Fruit fly (Drosophila melanogaster) whole organism, adult: ENCODE data around the gene CG6726.

Experiments used
- CG11617 ChIP-seq: fragments of 200-800 bp; sonication (Bioruptor generic); optimal IDR thresholded peaks from 2 replicates; lab custom pipeline; 2017; ENCODE audit warnings: mild to moderate bottlenecking, missing biosample characterization, missing genetic modification reagents, missing genetic modification characterization
- CG12768 ChIP-seq: fragments of 200-800 bp; sonication (Bioruptor generic); optimal IDR thresholded peaks from 2 replicates; lab custom pipeline; 2017; ENCODE audit warnings: missing biosample characterization, missing genetic modification characterization, mild to moderate bottlenecking, moderate library complexity, missing genetic modification reagents
- CG14711 ChIP-seq: fragments of 200-800 bp; sonication (Bioruptor generic); optimal IDR thresholded peaks from 2 replicates; lab custom pipeline; 2018; ENCODE audit warnings: missing biosample characterization, mild to moderate bottlenecking, missing genetic modification characterization, moderate library complexity
- CG1620 ChIP-seq: fragments of 200-800 bp; sonication (Bioruptor generic); optimal IDR thresholded peaks from 2 replicates; lab custom pipeline; 2016; ENCODE audit warnings: missing biosample characterization, missing genetic modification characterization
- CG33017 ChIP-seq: fragments of 200-800 bp; sonication (Bioruptor generic); optimal IDR thresholded peaks from 2 replicates; lab custom pipeline; 2018; ENCODE audit warnings: missing biosample characterization, mild to moderate bottlenecking, missing genetic modification characterization, moderate library complexity
- CG5204 ChIP-seq: fragments of 200-800 bp; sonication (Bioruptor generic); optimal IDR thresholded peaks from 2 replicates; lab custom pipeline; 2016; ENCODE audit warnings: missing biosample characterization, missing genetic modification characterization
- CG7101 ChIP-seq: fragments of 200-800 bp; sonication (Bioruptor generic); optimal IDR thresholded peaks from 2 replicates; lab custom pipeline; 2018; ENCODE audit warnings: missing biosample characterization, mild to moderate bottlenecking, missing genetic modification characterization, moderate library complexity
- Crg-1 ChIP-seq: fragments of 200-800 bp; sonication (Bioruptor generic); optimal IDR thresholded peaks from 2 replicates; lab custom pipeline; 2016; ENCODE audit warnings: missing biosample characterization, missing genetic modification characterization
- Hr96 ChIP-seq: fragments of 200-800 bp; sonication (Bioruptor generic); optimal IDR thresholded peaks from 2 replicates; lab custom pipeline; 2016; ENCODE audit warnings: missing biosample characterization, missing genetic modification characterization
- Mnt ChIP-seq: fragments of 200-800 bp; sonication (Bioruptor generic); optimal IDR thresholded peaks from 2 replicates; lab custom pipeline; 2016; ENCODE audit warnings: missing biosample characterization, mild to moderate bottlenecking, missing genetic modification characterization
- bab1 ChIP-seq: fragments of 200-800 bp; sonication (Bioruptor generic); optimal IDR thresholded peaks from 3 replicates; lab custom pipeline; 2019; ENCODE audit warnings: missing biosample characterization, mild to moderate bottlenecking, missing genetic modification characterization, moderate library complexity
- cic ChIP-seq: fragments of 200-800 bp; sonication (Bioruptor generic); optimal IDR thresholded peaks from 2 replicates; lab custom pipeline; 2017; ENCODE audit warnings: missing biosample characterization, mild to moderate bottlenecking, missing genetic modification characterization, moderate library complexity
- cnc ChIP-seq, 2 experiments: fragments of >200 bp; optimal IDR thresholded peaks; 2 replicates each; lab custom pipeline; 2017
- kay ChIP-seq: fragments of 200-800 bp; sonication (Bioruptor generic); peaks from one replicate; lab custom pipeline; 2016; ENCODE audit warnings: missing biosample characterization, missing genetic modification characterization, borderline replicate concordance
- ovo ChIP-seq: fragments of 200-800 bp; sonication (Bioruptor generic); optimal IDR thresholded peaks from 2 replicates; lab custom pipeline; 2016; ENCODE audit warnings: missing biosample characterization, missing genetic modification characterization
- pad ChIP-seq: fragments of 200-800 bp; sonication (Bioruptor generic); optimal IDR thresholded peaks from 3 replicates; lab custom pipeline; 2017; ENCODE audit warnings: missing biosample characterization, missing genetic modification characterization, mild to moderate bottlenecking, moderate library complexity, missing genetic modification reagents
- tj ChIP-seq: fragments of 200-800 bp; sonication (Bioruptor generic); optimal IDR thresholded peaks from 3 replicates; lab custom pipeline; 2017; ENCODE audit warnings: missing biosample characterization, mild to moderate bottlenecking, missing genetic modification characterization, moderate library complexity
- toe ChIP-seq: fragments of 200-800 bp; sonication (Bioruptor generic); optimal IDR thresholded peaks from 2 replicates; lab custom pipeline; 2016; ENCODE audit warnings: missing biosample characterization, missing genetic modification characterization

The CG6726 gene

DNA sequence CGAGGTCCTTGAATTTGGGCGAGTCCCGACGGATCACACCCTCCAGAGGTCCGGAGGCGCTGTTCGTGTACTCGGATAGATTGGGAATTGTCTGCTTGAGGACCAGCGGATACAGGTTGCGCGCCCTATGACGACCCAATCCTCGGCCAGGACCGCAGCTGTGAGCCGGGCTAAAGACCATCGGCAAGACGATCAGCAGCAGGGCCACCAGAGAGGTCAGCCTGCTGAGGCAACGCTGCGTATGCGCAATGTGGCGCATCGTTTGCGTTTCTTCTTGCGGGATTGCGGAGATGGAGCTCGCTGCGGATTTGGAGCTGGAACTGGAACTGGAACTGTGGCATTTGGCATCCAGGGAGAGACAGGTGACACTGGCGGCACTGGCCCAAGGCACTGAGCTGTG, 49.6 kb downstream of the CG6726 start:
- TF ChIP-seq ovo (GFP tag; lab: Kevin White, UChicago) (no peak), CG12768 (GFP tag; lab: Kevin White, UChicago) (no peak), CG11617 (no peak), cic (GFP tag; lab: Kevin White, UChicago) (no peak), pad (GFP tag; lab: Kevin White, UChicago) (no peak), Crg-1 (no peak), CG14711 (no peak), toe (GFP tag; lab: Kevin White, UChicago) (no peak), CG33017 (tag; lab: Kevin White, UChicago) (no peak), CG7101 (tag; lab: Kevin White, UChicago) (no peak)

DNA sequence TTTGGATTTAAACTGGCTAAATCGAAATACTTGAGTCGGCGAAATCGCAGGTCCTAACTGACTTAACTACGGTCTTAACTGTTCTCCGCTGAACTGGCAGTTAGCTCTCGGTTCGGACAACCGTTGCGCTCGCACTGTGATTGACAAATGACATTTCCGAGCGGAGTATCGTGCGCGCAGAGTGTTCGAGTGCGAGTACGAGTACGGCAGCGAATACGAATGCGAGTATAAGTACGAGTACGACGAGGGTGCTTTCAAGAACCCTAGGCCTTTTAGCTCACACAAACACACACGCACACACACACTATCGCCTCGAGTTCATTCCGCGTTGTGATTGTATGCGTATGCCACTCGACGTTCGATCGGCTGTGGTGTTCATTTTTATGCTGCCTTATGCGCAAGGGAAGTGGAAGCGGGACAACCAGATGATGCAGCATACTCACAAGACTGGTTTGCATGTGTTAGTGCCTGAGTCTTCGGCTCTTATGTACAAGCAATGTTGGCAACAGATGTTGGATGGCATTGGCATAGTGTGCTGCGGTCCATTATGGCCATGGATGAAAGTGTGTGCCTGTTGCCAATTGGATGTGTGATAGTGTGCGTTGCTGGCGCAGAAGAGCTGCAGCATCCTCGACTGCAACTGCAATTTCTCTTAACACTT, 50.3 kb downstream of the CG6726 start, which contains the start of gene hh:
hh (minus strand) TSS at position 229 of the 661 bp plus-strand sequence.
- no peak for TF ChIP-seq Hr96 (GFP tag; lab: Kevin White, UChicago)
- no peak for TF ChIP-seq Crg-1
- no peak for TF ChIP-seq CG33017 (tag; lab: Kevin White, UChicago)
- TF ChIP-seq kay (GFP tag; lab: Kevin White, UChicago) = no peak
- TF ChIP-seq toe (GFP tag; lab: Kevin White, UChicago) = no peak
- TF ChIP-seq ovo (GFP tag; lab: Kevin White, UChicago) = no peak
- no peak for TF ChIP-seq CG11617

DNA sequence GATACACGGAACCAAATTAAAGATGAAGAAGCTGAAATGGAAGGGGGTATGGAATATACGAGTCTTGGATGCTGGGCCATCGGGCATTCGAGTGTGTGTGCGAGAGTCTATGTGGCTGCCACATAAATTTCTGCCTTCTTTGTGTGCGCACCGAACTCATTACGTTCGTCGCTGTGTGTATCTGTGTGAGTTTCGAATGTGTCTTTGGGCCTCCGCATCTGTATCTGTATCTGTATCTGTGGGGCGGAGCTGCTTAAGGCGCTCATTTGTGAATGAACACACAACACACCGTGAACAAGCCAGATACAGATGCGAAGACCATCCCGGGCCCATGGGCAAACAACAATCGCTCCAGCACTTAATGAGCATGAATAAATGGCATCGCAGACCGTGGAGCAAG, 51.9 kb downstream of the CG6726 start:
- no peak for TF ChIP-seq tj (GFP tag; lab: Kevin White, UChicago)
- TF ChIP-seq cnc (optimal IDR thresholded peaks at IDR 0.05; lab: Kevin White, UChicago) = no peak

- TF ChIP-seq Hr96 (GFP tag; lab: Kevin White, UChicago) (no peak), bab1 (GFP tag; lab: Kevin White, UChicago) (no peak), Mnt (GFP tag; lab: Kevin White, UChicago) (no peak), CG11617 (no peak), CG1620 (GFP tag; lab: Kevin White, UChicago) (no peak), kay (GFP tag; lab: Kevin White, UChicago) (no peak), CG5204 (GFP tag; lab: Kevin White, UChicago) (no peak), CG33017 (tag; lab: Kevin White, UChicago) (no peak), toe (GFP tag; lab: Kevin White, UChicago) (no peak), CG7101 (tag; lab: Kevin White, UChicago) (no peak), CG14711 (no peak), tj (GFP tag; lab: Kevin White, UChicago) (no peak), pad (GFP tag; lab: Kevin White, UChicago) (no peak), CG12768 (GFP tag; lab: Kevin White, UChicago) (no peak)
Measured at dm6 chr3R:23144654-23145053, 53.1 kb downstream of the CG6726 start.
